Fruit fly (Drosophila melanogaster): ENCODE data around the gene CG13949.

The CG13949 gene

DNA sequence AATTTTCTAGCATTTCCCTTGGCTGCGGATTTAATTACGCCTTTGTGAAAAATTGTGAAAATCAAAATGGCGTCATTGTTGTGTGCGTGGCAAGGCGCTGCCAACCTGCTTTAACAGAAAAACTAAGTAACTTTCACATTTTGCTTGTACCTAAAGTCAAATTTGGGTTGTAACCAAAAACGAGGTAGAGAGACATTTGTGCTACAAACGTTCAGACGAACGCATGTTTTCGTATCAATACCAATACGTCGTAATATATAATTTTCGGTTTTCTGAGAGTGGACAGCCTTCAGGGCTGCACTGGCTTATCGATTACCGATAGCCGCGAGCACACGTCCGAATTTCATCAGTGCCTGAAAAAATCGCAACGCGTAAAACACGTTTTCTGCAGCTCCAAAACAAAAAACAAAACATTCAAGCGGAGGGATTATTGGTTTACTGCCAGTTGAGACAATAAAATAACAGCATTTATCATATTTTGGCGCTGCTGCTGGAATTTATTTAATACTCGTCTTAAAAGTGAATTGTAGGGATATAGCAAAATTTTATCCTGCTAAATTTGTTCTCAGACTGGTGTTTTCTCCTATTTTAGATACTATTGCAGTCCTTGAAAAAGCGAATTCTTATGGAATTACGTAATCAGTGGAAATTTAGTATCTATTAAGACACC is 15.7 kb downstream of the CG13949 start:
- TF ChIP-seq CG4496 (GFP tag; IDR thresholded peaks at IDR 0.05) (peak; percentile 81), CG34367 (tag; optimal IDR thresholded peaks at IDR 0.05) (peak; percentile 53), rn (GFP tag; IDR thresholded peaks at IDR 0.05) (peak; percentile 36; the same call in 1 of the 2 replicates), CG13204 (GFP tag; optimal IDR thresholded peaks at IDR 0.05) (no peak), Snoo (tag; optimal IDR thresholded peaks at IDR 0.05) (peak; percentile 12), CG9948 (tag; optimal IDR thresholded peaks at IDR 0.05) (peak; percentile 37), CG8159 (tag; optimal IDR thresholded peaks at IDR 0.05) (peak; percentile 55), CG32121 (GFP tag; IDR thresholded peaks at IDR 0.05) (peak; percentile 59; the same call in 1 of the 2 replicates), Pif1B (GFP tag; optimal IDR thresholded peaks at IDR 0.05) (peak; percentile 15), CG10348 (GFP tag; IDR thresholded peaks at IDR 0.05) (no peak), EcR (GFP tag; optimal IDR thresholded peaks at IDR 0.05) (no peak), Pif1A (GFP tag; optimal IDR thresholded peaks at IDR 0.05) (peak; percentile 15), gl (tag; optimal IDR thresholded peaks at IDR 0.05) (no peak), CG15710 (tag; optimal IDR thresholded peaks at IDR 0.05) (peak; percentile 62), CG12605 (GFP tag; IDR thresholded peaks at IDR 0.05) (no peak; the same call in 1 of the 2 replicates), CG17806 (tag; optimal IDR thresholded peaks at IDR 0.05) (peak; percentile 38), CG14655 (GFP tag; optimal IDR thresholded peaks at IDR 0.05) (no peak), D1 (tag; optimal IDR thresholded peaks at IDR 0.05) (no peak), CG8301 (tag; optimal IDR thresholded peaks at IDR 0.05) (peak; percentile 43), Ets98B (GFP tag; IDR thresholded peaks at IDR 0.05) (peak; percentile 30; the same call in 1 of the 2 replicates), fd96Ca (GFP tag; IDR thresholded peaks at IDR 0.05) (peak; percentile 76; the same call in 2 of the 3 replicates)

DNA sequence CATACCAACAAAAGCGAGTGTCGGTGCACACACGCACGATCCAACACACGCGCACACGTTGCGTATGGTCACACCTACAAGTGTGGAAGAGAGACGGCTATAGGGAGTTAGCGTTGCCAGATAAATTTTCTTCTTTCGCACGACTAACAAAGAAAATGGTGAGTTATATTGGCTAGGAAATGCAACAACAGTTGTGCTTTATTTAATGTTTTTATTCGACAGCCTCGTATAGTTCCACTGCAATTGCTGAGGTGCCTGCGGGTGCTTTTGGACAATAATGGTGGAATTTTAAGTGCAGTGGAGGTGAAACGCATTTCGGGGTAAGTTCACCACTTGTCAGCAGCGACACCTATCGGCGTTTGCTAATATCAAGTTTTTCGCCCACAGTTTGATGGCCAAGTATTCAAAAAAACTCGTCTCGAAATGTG is 16.3 kb downstream of the CG13949 start:
- TF ChIP-seq Snoo (tag; optimal IDR thresholded peaks at IDR 0.05) (no peak), Pif1B (GFP tag; optimal IDR thresholded peaks at IDR 0.05) (no peak), CG10348 (GFP tag; IDR thresholded peaks at IDR 0.05) (no peak)

DNA sequence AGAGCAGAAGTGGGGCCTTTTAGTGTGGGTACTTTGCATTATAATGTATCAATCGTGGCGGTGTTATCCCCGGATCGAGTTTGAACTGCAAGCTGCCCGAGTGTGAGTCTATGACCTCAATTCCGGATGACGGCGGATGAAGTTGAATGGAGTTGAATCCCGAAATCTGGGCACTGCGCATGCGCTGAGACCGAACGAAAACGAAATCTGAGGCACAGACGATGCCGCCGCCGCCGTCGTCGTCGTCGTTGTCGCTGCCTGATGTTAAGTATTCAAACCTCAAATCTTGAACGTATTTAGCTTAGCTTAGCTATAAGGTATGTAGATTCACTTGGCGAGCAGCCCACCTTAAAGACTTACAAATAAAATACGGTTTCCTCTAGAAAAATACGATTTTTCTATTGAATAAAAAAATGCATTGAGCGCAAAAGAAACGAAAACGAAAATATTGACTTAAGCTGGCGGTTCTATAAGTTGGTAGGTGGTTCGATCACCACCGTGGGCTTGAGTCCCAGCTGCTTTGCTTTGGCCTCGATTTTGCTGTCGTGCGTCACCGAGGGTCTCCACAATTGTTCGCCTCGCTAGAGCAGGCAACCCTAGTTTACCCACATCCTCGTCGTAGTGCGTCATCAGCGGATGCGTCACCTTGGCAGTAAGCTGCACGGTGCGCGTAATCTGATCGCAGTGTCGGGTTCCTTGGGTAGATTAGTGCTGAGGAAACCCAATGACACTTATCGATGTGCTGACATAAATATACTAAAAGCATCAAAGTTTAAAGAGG is 18.8 kb downstream of the CG13949 start:
- TF ChIP-seq CG32121 (GFP tag; IDR thresholded peaks at IDR 0.05) (peak; percentile 40; the same call in 1 of the 2 replicates), CG15710 (tag; optimal IDR thresholded peaks at IDR 0.05) (no peak), Ets98B (GFP tag; IDR thresholded peaks at IDR 0.05) (0 out of 2 replicates have a peak, but pooled peaks have one; percentile 12)

DNA sequence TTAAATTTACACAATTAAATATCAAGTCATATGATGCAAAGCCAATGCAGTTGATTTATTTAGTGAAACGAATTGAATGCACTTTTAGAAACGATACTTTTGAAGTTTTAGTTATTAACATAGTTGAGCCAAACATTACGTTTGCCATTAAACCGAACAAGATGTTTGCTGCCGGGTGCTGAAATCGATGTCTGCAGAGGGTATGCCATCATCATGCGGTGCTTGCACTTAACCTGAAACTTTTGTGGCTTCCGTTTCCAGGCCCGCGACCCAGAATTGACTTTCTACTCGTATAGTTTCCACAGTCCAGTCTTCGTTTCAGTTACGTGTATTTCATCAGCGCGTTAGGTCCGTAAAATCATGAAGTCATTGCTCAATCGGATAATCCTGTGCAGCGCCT is 21.9 kb downstream of the CG13949 start, which contains the start of gene ninaA:
Gene ninaA (plus strand): TSS at position 301 of the 400 bp plus-strand sequence.
- TF ChIP-seq rn (GFP tag; IDR thresholded peaks at IDR 0.05) (no peak), CG8301 (tag; optimal IDR thresholded peaks at IDR 0.05) (no peak), EcR (GFP tag; optimal IDR thresholded peaks at IDR 0.05) (no peak), CG8159 (tag; optimal IDR thresholded peaks at IDR 0.05) (no peak), Snoo (tag; optimal IDR thresholded peaks at IDR 0.05) (no peak), gl (tag; optimal IDR thresholded peaks at IDR 0.05) (no peak), CG17806 (tag; optimal IDR thresholded peaks at IDR 0.05) (no peak)

DNA sequence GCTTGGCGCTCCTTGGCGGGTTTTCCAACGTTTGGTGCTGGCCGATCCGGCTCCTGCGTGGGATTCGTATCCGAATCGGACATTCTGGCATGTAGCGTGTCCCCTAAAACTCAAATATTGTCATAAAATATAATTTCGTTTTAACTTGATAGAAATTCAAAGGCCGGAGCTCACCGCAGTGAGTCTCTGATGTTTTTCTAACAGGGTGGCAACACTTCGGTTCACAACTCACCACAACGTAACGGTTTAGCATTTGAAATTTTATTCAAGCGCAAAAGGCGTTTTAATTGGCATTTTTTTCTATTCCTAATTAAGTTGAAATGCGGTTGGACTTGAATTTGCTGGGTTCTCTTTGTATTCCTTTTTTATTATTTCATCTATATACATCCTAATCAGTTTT is 29.8 kb downstream of the CG13949 start, which contains the start of gene CG15824:
Gene CG15824 (minus strand): TSS at position 172 of the 400 bp plus-strand sequence.
- TF ChIP-seq CG10348 (GFP tag; IDR thresholded peaks at IDR 0.05) (no peak), fd96Ca (GFP tag; IDR thresholded peaks at IDR 0.05) (no peak), CG32121 (GFP tag; IDR thresholded peaks at IDR 0.05) (no peak), CG12605 (GFP tag; IDR thresholded peaks at IDR 0.05) (no peak), Snoo (tag; optimal IDR thresholded peaks at IDR 0.05) (no peak), CG13204 (GFP tag; optimal IDR thresholded peaks at IDR 0.05) (no peak), CG15710 (tag; optimal IDR thresholded peaks at IDR 0.05) (no peak), CG34367 (tag; optimal IDR thresholded peaks at IDR 0.05) (no peak), Ets98B (GFP tag; IDR thresholded peaks at IDR 0.05) (no peak), EcR (GFP tag; optimal IDR thresholded peaks at IDR 0.05) (no peak), CG9948 (tag; optimal IDR thresholded peaks at IDR 0.05) (no peak), Pif1B (GFP tag; optimal IDR thresholded peaks at IDR 0.05) (no peak), rn (GFP tag; IDR thresholded peaks at IDR 0.05) (no peak), CG17806 (tag; optimal IDR thresholded peaks at IDR 0.05) (no peak), CG4496 (GFP tag; IDR thresholded peaks at IDR 0.05) (no peak)

DNA sequence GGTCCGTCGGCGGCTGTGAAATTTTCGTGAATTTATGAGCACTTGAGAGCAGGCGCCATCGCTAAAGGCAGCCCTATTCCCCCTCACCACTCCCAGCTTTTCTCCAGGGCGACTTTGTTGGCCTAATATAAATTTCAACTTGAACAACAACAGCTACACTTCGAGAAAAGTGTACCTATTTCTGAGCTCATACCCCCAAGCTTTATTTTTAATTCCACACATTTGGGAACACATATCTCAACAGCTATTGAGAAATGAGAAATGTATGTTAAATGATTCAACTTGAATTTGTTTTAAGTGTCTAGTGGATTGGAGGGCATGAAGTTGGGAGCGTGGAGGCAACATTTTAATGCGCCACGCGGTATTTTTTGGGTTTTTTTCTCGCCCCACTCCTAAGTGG is 31.6 kb downstream of the CG13949 start:
- TF ChIP-seq CG15710 (tag; optimal IDR thresholded peaks at IDR 0.05) (no peak), CG4496 (GFP tag; IDR thresholded peaks at IDR 0.05) (no peak), CG8159 (tag; optimal IDR thresholded peaks at IDR 0.05) (no peak), rn (GFP tag; IDR thresholded peaks at IDR 0.05) (no peak), CG32121 (GFP tag; IDR thresholded peaks at IDR 0.05) (no peak), CG34367 (tag; optimal IDR thresholded peaks at IDR 0.05) (no peak), Pif1A (GFP tag; optimal IDR thresholded peaks at IDR 0.05) (no peak), gl (tag; optimal IDR thresholded peaks at IDR 0.05) (no peak), Pif1B (GFP tag; optimal IDR thresholded peaks at IDR 0.05) (no peak), Ets98B (GFP tag; IDR thresholded peaks at IDR 0.05) (no peak), EcR (GFP tag; optimal IDR thresholded peaks at IDR 0.05) (no peak), CG9948 (tag; optimal IDR thresholded peaks at IDR 0.05) (no peak), CG17806 (tag; optimal IDR thresholded peaks at IDR 0.05) (no peak), CG8301 (tag; optimal IDR thresholded peaks at IDR 0.05) (no peak)

All from whole organism, pupa.